Worm (Caenorhabditis elegans) whole organism, L4 larva: ENCODE results near the gene prcc-1.

ENCODE experiments used
- F44E2.7 ChIP-seq: fragments of 200-800 bp; sonication (Bioruptor generic); IDR thresholded peaks from 2 replicates; pipeline ENCODE4 v2.1.2; 2022; ENCODE audit warnings: missing genetic modification characterization, missing compliant biosample characterization
- R02D3.7 ChIP-seq: fragments of 150-350 bp; sonication (generic microtip); optimal IDR thresholded peaks from 3 replicates; lab custom pipeline; 2014; ENCODE audit warnings: missing biosample characterization, missing genetic modification characterization
- Y5F2A.4 ChIP-seq: fragments of 200-800 bp; sonication (Bioruptor generic); optimal IDR thresholded peaks from 2 replicates; lab custom pipeline; 2018; ENCODE audit warnings: mild to moderate bottlenecking, missing genetic modification characterization, missing compliant biosample characterization
- aha-1 ChIP-seq: fragments of 150-350 bp; peaks from one replicate; lab custom pipeline; 2014; ENCODE audit warnings: missing biosample characterization, missing genetic modification characterization
- ama-1 ChIP-seq: fragments of 150-350 bp; optimal IDR thresholded peaks from 2 replicates; lab custom pipeline; 2014; ENCODE audit warnings: inconsistent platforms, mixed read lengths
- attf-4 ChIP-seq: sonication (generic microtip); optimal IDR thresholded peaks from 3 replicates; lab custom pipeline; 2017; ENCODE audit warnings: missing biosample characterization, missing genetic modification characterization
- ceh-44 ChIP-seq: fragments of 200-800 bp; sonication (Bioruptor generic); IDR thresholded peaks from 2 replicates; pipeline ENCODE4 v1.3.6; 2022; ENCODE audit warnings: missing genetic modification reagents, missing genetic modification characterization, missing compliant biosample characterization
- daf-12 ChIP-seq: fragments of 150-350 bp; optimal IDR thresholded peaks from 2 replicates; lab custom pipeline; 2014; ENCODE audit warnings: missing biosample characterization, missing genetic modification reagents, missing genetic modification characterization
- daf-16 ChIP-seq, 3 experiments: sonication (generic microtip); optimal IDR thresholded peaks; 2 replicates each; lab custom pipeline; 2016 to 2017; ENCODE audit warnings: missing genetic modification characterization in 3 of 3, missing genetic modification reagents in 3 of 3, mild to moderate bottlenecking in 2 of 3, missing compliant biosample characterization in 2 of 3, missing biosample characterization in 1 of 3, moderate library complexity in 1 of 3
- daf-8 ChIP-seq: fragments of 200-800 bp; sonication (Bioruptor generic); IDR thresholded peaks from 2 replicates; pipeline ENCODE4 v1.3.6; 2022; ENCODE audit warnings: missing genetic modification characterization, missing compliant biosample characterization
- dmd-6 ChIP-seq: fragments of 200-800 bp; sonication (Bioruptor generic); IDR thresholded peaks from 2 replicates; pipeline ENCODE4 v1.3.6; 2022; ENCODE audit warnings: missing genetic modification reagents, missing genetic modification characterization, missing compliant biosample characterization
- dmd-8 ChIP-seq: fragments of 200-800 bp; sonication (Bioruptor generic); IDR thresholded peaks from 2 replicates; pipeline ENCODE4 v1.3.6; 2022; ENCODE audit warnings: missing genetic modification characterization, missing compliant biosample characterization
- dmd-9 ChIP-seq: fragments of 200-800 bp; sonication (Bioruptor generic); IDR thresholded peaks from 2 replicates; pipeline ENCODE4 v1.3.6; 2022; ENCODE audit warnings: missing genetic modification reagents, missing genetic modification characterization, missing compliant biosample characterization
- dve-1 ChIP-seq: sonication (generic microtip); optimal IDR thresholded peaks from 2 replicates; lab custom pipeline; 2017; ENCODE audit warnings: antibody characterized with exemption, mild to moderate bottlenecking, missing genetic modification characterization, missing compliant biosample characterization; ENCODE audit not compliant: insufficient read depth
- egl-27 ChIP-seq: sonication (generic microtip); optimal IDR thresholded peaks from 3 replicates; lab custom pipeline; 2017; ENCODE audit warnings: missing biosample characterization, missing genetic modification reagents, missing genetic modification characterization
- egl-43 ChIP-seq: fragments of 200-800 bp; sonication (Bioruptor generic); IDR thresholded peaks from 2 replicates; pipeline ENCODE4 v1.3.6; 2022; ENCODE audit warnings: missing genetic modification reagents, missing genetic modification characterization, missing compliant biosample characterization
- fkh-10 ChIP-seq: fragments of 150-350 bp; optimal IDR thresholded peaks from 2 replicates; lab custom pipeline; 2014; ENCODE audit warnings: missing biosample characterization, missing genetic modification reagents, missing genetic modification characterization
- hlh-11 ChIP-seq: fragments of 200-800 bp; sonication (Bioruptor generic); optimal IDR thresholded peaks from 2 replicates; lab custom pipeline; 2018; ENCODE audit warnings: mild to moderate bottlenecking, missing genetic modification characterization, missing compliant biosample characterization
- hlh-30 ChIP-seq: sonication (generic microtip); optimal IDR thresholded peaks from 2 replicates; lab custom pipeline; 2017; ENCODE audit warnings: antibody characterized with exemption, mild to moderate bottlenecking, missing genetic modification characterization, missing compliant biosample characterization; ENCODE audit not compliant: insufficient read depth
- lim-7 ChIP-seq: fragments of 200-800 bp; sonication (Bioruptor generic); IDR thresholded peaks from 2 replicates; pipeline ENCODE4 v1.3.6; 2022; ENCODE audit warnings: missing genetic modification characterization, missing compliant biosample characterization
- lin-1 ChIP-seq: fragments of 200-800 bp; sonication (Bioruptor generic); IDR thresholded peaks from 2 replicates; pipeline ENCODE4 v1.3.6; 2022; ENCODE audit warnings: missing genetic modification reagents, missing genetic modification characterization, missing compliant biosample characterization
- lin-13 ChIP-seq: fragments of 150-350 bp; optimal IDR thresholded peaks from 2 replicates; lab custom pipeline; 2014; ENCODE audit warnings: missing biosample characterization, missing genetic modification reagents, missing genetic modification characterization
- lin-15B ChIP-seq: fragments of 150-350 bp; sonication (generic microtip); optimal IDR thresholded peaks from 3 replicates; lab custom pipeline; 2014; ENCODE audit warnings: missing biosample characterization, missing genetic modification characterization
- lin-39 ChIP-seq: fragments of 150-350 bp; optimal IDR thresholded peaks from 2 replicates; lab custom pipeline; 2014; ENCODE audit warnings: missing biosample characterization, missing genetic modification reagents, missing genetic modification characterization
- lir-3 ChIP-seq: sonication (generic microtip); optimal IDR thresholded peaks from 2 replicates; lab custom pipeline; 2016; ENCODE audit warnings: mild to moderate bottlenecking, missing genetic modification characterization, missing compliant biosample characterization
- mes-2 ChIP-seq: sonication (generic microtip); optimal IDR thresholded peaks from 2 replicates; lab custom pipeline; 2016; ENCODE audit warnings: missing genotype, mild to moderate bottlenecking, missing genetic modification characterization, missing compliant biosample characterization; ENCODE audit not compliant: poor library complexity, severe bottlenecking
- nhr-10 ChIP-seq: fragments of 150-350 bp; optimal IDR thresholded peaks from 2 replicates; lab custom pipeline; 2014; ENCODE audit warnings: missing biosample characterization, missing genetic modification characterization
- nhr-102 ChIP-seq: sonication (generic microtip); optimal IDR thresholded peaks from 2 replicates; lab custom pipeline; 2016; ENCODE audit warnings: mild to moderate bottlenecking, missing genetic modification characterization, moderate library complexity, missing compliant biosample characterization
- nhr-11 ChIP-seq: fragments of 150-350 bp; optimal IDR thresholded peaks from 2 replicates; lab custom pipeline; 2014; ENCODE audit warnings: missing biosample characterization, missing genetic modification characterization
- nhr-237 ChIP-seq: sonication (generic microtip); optimal IDR thresholded peaks from 2 replicates; lab custom pipeline; 2017; ENCODE audit warnings: missing biosample characterization, missing genetic modification characterization
- nhr-28 ChIP-seq: fragments of 150-350 bp; optimal IDR thresholded peaks from 2 replicates; lab custom pipeline; 2014; ENCODE audit warnings: missing biosample characterization, missing genetic modification characterization
- nhr-42 ChIP-seq: fragments of 200-800 bp; sonication (Bioruptor generic); IDR thresholded peaks from 2 replicates; pipeline ENCODE4 v1.3.6; 2022; ENCODE audit warnings: missing genetic modification characterization, missing compliant biosample characterization
- nhr-48 ChIP-seq: sonication (generic microtip); optimal IDR thresholded peaks from 2 replicates; lab custom pipeline; 2016; ENCODE audit warnings: mild to moderate bottlenecking, missing genetic modification characterization, missing compliant biosample characterization
- nhr-6 ChIP-seq: fragments of 150-350 bp; optimal IDR thresholded peaks from 2 replicates; lab custom pipeline; 2014; ENCODE audit warnings: missing biosample characterization, missing genetic modification characterization
- nhr-77 ChIP-seq: fragments of 150-350 bp; optimal IDR thresholded peaks from 2 replicates; lab custom pipeline; 2014; ENCODE audit warnings: missing biosample characterization, missing genetic modification characterization
- php-3 ChIP-seq: fragments of 200-800 bp; sonication (Bioruptor generic); IDR thresholded peaks from 2 replicates; pipeline ENCODE4 v1.3.6; 2022; ENCODE audit warnings: missing genetic modification reagents, missing genetic modification characterization, missing compliant biosample characterization
- pqm-1 ChIP-seq: sonication (generic microtip); optimal IDR thresholded peaks from 2 replicates; lab custom pipeline; 2017; ENCODE audit warnings: missing biosample characterization, missing genetic modification characterization
- saeg-2 ChIP-seq: fragments of 200-800 bp; sonication (Bioruptor generic); IDR thresholded peaks from 2 replicates; pipeline ENCODE4 v1.3.6; 2022; ENCODE audit warnings: missing genetic modification reagents, missing genetic modification characterization, missing compliant biosample characterization
- sdz-12 ChIP-seq: fragments of 200-800 bp; sonication (Bioruptor generic); optimal IDR thresholded peaks from 2 replicates; lab custom pipeline; 2018; ENCODE audit warnings: mild to moderate bottlenecking, missing genetic modification characterization, missing compliant biosample characterization
- set-16 ChIP-seq: fragments of 200-800 bp; sonication (Bioruptor generic); IDR thresholded peaks from 2 replicates; pipeline ENCODE4 v1.3.6; 2022; ENCODE audit warnings: missing genetic modification reagents, missing genetic modification characterization, missing compliant biosample characterization
- snpc-4 ChIP-seq: fragments of 150-350 bp; optimal IDR thresholded peaks from 2 replicates; lab custom pipeline; 2014; ENCODE audit warnings: missing biosample characterization, missing genetic modification characterization
- unc-130 ChIP-seq: sonication (generic microtip); optimal IDR thresholded peaks from 2 replicates; lab custom pipeline; 2016; ENCODE audit warnings: missing genetic modification reagents, missing genetic modification characterization, missing compliant biosample characterization
- unc-39 ChIP-seq: sonication (generic microtip); optimal IDR thresholded peaks from 2 replicates; lab custom pipeline; 2017; ENCODE audit warnings: missing biosample characterization, missing genetic modification characterization
- vab-7 ChIP-seq: fragments of 200-800 bp; sonication (Bioruptor generic); IDR thresholded peaks from 2 replicates; pipeline ENCODE4 v1.3.6; 2022; ENCODE audit warnings: missing genetic modification reagents, missing genetic modification characterization, missing compliant biosample characterization
- zfp-3 ChIP-seq: fragments of 200-800 bp; sonication (Bioruptor generic); conservative IDR thresholded peaks from 2 replicates; pipeline ENCODE4 v1.3.6; 2022; ENCODE audit warnings: missing genetic modification reagents, missing genetic modification characterization, missing compliant biosample characterization

The prcc-1 gene

DNA sequence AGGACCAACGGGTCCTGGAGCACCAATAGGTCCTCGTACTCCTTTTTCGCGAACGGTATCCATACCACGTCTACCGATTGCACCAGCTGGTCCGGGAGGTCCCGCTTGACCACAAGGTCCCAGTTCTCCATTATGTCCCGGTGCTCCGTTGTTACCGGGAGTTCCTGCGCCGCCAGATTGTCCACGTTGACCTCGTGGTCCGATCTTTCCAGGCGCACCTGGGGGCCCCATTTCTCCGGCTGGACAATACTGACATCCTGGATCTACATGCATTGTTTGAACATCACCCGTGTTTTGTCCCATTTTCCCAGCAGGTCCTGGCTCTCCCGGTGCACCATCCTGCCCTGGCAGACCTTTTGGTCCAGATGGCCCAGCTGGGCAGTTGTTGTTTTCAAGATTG lies 27.6 kb downstream of the prcc-1 start:
- TF ChIP-seq set-16 (GFP tag; lab: Robert Waterston, UW) (peak; percentile 68; the same call in 1 of the 2 replicates), unc-130 (no peak), aha-1 (tag; lab: Kevin White, UChicago) (peak; percentile 80), unc-39 (tag; lab: Kevin White, UChicago) (no peak), nhr-11 (no peak), nhr-102 (tag; lab: Kevin White, UChicago) (no peak), lim-7 (GFP tag; lab: Robert Waterston, UW) (no peak), egl-43 (GFP tag; lab: Robert Waterston, UW) (0 out of 2 replicates have a peak, but pooled peaks have one; percentile 36), lin-1 (GFP tag; lab: Robert Waterston, UW) (no peak)

DNA sequence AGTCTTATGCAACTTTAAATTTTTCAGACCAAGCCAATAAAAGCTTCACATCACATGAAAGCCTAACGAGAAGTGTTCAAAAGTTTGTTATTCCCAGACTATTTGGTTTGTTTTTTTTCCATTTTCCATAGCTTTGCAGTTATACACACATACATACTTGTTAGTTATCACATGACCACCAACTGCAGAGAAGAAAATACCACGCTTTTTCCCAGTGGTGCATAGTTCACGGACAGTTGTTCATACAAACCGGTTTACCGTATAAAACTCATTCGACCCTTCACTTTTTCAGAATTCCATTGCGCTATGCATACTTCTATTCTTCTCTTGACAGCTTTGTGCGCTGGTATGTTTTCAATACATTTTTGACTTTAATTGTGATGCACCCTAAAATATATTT lies 29.9 kb downstream of the prcc-1 start, which contains the start of gene scl-5:
TSS of gene scl-5 (plus strand) at position 301 of the 400 bp plus-strand sequence.
- TF ChIP-seq snpc-4 (tag; lab: Kevin White, UChicago) (no peak), lin-39 (no peak), lin-13 (GFP tag; lab: Kevin White, UChicago) (no peak), dmd-6 (GFP tag; lab: Robert Waterston, UW) (no peak), vab-7 (GFP tag; lab: Robert Waterston, UW) (no peak), saeg-2 (GFP tag; lab: Robert Waterston, UW) (no peak), zfp-3 (GFP tag; lab: Robert Waterston, UW) (no peak), nhr-48 (tag; lab: Kevin White, UChicago) (no peak), R02D3.7 (no peak), F44E2.7 (GFP tag; lab: Robert Waterston, UW) (no peak), attf-4 (tag; lab: Kevin White, UChicago) (no peak), dmd-9 (no peak), ceh-44 (GFP tag; lab: Robert Waterston, UW) (no peak), unc-39 (tag; lab: Kevin White, UChicago) (no peak), sdz-12 (no peak), nhr-42 (GFP tag; lab: Robert Waterston, UW) (no peak), lir-3 (tag; lab: Kevin White, UChicago) (no peak), nhr-10 (tag; lab: Kevin White, UChicago) (no peak), lim-7 (GFP tag; lab: Robert Waterston, UW) (no peak), egl-27 (no peak)

DNA sequence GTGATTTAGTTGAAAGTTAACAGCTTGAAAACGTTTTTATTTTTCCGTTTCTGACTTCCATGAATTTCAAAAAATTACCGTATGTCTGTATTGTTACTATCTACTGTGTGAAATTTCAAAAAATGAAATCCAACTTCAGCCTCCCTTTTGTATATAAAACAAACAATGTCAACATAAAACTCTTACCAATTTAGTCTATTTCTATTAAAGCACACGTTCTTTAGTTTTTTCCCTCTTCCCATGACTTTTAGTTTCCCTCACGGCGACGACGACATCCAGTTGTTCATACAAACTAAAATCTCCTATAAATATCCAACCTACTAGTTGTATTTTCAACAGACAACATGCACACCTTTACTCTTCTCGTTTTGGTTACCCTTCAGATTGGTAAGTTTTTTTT lies 34.3 kb downstream of the prcc-1 start, which contains the start of gene scl-3:
TSS of gene scl-3 (plus strand) at position 301 of the 400 bp plus-strand sequence.
- no peak for TF ChIP-seq fkh-10 (GFP tag; lab: Kevin White, UChicago)
- peak; percentile 20 for TF ChIP-seq aha-1 (tag; lab: Kevin White, UChicago)

DNA sequence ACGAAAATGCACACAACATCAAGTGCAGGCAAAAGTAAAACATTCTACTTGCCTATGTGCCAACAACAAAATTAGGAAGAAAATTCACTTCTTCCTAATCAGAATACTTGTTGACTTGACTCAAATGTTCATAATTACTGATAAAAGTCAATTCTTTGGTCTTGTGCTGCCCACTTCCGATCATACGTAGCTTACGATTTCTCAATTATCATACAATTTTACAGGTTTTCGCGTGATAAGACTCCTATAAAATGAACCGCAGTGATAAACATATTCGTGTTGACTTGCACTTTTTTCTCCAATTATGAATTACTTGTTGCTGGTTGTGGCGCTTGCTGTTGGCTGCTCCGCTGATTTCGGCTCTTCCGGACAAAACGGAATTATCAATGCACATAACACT lies 36.2 kb downstream of the prcc-1 start, which contains the start of gene scl-2:
TSS of gene scl-2 (plus strand) at position 293 of the 400 bp plus-strand sequence.
- peak; percentile 70 for TF ChIP-seq hlh-30 (tag; lab: Kevin White, UChicago)
- no peak for TF ChIP-seq lin-15B (tag; lab: Kevin White, UChicago)
- TF ChIP-seq hlh-11 (tag; lab: Kevin White, UChicago), result peak; percentile 87
- peak; percentile 92 for TF ChIP-seq dmd-6 (GFP tag; lab: Robert Waterston, UW)
- no peak for TF ChIP-seq Y5F2A.4 (GFP tag; lab: Kevin White, UChicago)
- no peak for TF ChIP-seq unc-39 (tag; lab: Kevin White, UChicago)
- peak; percentile 95 for TF ChIP-seq nhr-28
- no peak for TF ChIP-seq daf-16 (GFP tag; optimal IDR thresholded peaks at IDR 0.05; lab: Kevin White, UChicago)
- peak; percentile 99 for TF ChIP-seq daf-16 (tag; optimal IDR thresholded peaks at IDR 0.05; lab: Kevin White, UChicago)
- no peak for TF ChIP-seq nhr-237 (tag; lab: Kevin White, UChicago)
- peak; percentile 99 for TF ChIP-seq pqm-1 (tag; lab: Kevin White, UChicago)
- TF ChIP-seq nhr-6, result peak; percentile 74
- TF ChIP-seq nhr-42 (GFP tag; lab: Robert Waterston, UW), result no peak
- peak; percentile 20 for TF ChIP-seq mes-2
- no peak for TF ChIP-seq daf-8 (GFP tag; lab: Robert Waterston, UW)
- TF ChIP-seq dmd-8, result no peak
- peak; percentile 75; the same call in 1 of the 2 replicates for TF ChIP-seq lin-1 (GFP tag; lab: Robert Waterston, UW)
- TF ChIP-seq dve-1 (tag; lab: Kevin White, UChicago), result peak; percentile 88
- peak; percentile 63 for TF ChIP-seq aha-1 (tag; lab: Kevin White, UChicago)
- peak; percentile 95 for TF ChIP-seq nhr-77 (tag; lab: Kevin White, UChicago)
- peak; percentile 87 for TF ChIP-seq php-3 (GFP tag; lab: Robert Waterston, UW)
- TF ChIP-seq ama-1, result peak; percentile 50
- TF ChIP-seq daf-12 (tag; lab: Kevin White, UChicago), result no peak
